Fruit fly (Drosophila melanogaster) whole organism, embryonic: ENCODE data around the gene CecB.

Experiments used
- Atf3 ChIP-seq: fragments of 200-800 bp; sonication (Bioruptor generic); optimal IDR thresholded peaks from 3 replicates; lab custom pipeline; 2016; ENCODE audit warnings: missing biosample characterization, missing genetic modification characterization
- CG12071 ChIP-seq: fragments of 200-800 bp; sonication (Bioruptor generic); optimal IDR thresholded peaks from 3 replicates; lab custom pipeline; 2018; ENCODE audit warnings: missing biosample characterization, mild to moderate bottlenecking, missing genetic modification characterization
- CG15601 ChIP-seq: fragments of 200-800 bp; sonication (Bioruptor generic); optimal IDR thresholded peaks from 3 replicates; lab custom pipeline; 2019; ENCODE audit warnings: missing biosample characterization, mild to moderate bottlenecking, missing genetic modification characterization, moderate library complexity
- CG1603 ChIP-seq: fragments of 200-800 bp; sonication (Bioruptor generic); optimal IDR thresholded peaks from 2 replicates; lab custom pipeline; 2019; ENCODE audit warnings: missing biosample characterization, mild to moderate bottlenecking, missing genetic modification characterization, moderate library complexity
- CG34376 ChIP-seq: fragments of 200-800 bp; sonication (Bioruptor generic); optimal IDR thresholded peaks from 2 replicates; lab custom pipeline; 2018; ENCODE audit warnings: missing biosample characterization, mild to moderate bottlenecking, missing genetic modification characterization
- pnt ChIP-seq: fragments of 200-800 bp; sonication (Bioruptor generic); optimal IDR thresholded peaks from 3 replicates; lab custom pipeline; 2016; ENCODE audit warnings: missing biosample characterization, missing genetic modification characterization
- seq ChIP-seq: fragments of 200-800 bp; sonication (Bioruptor generic); IDR thresholded peaks from 2 replicates; pipeline ENCODE4 v1.3.6; 2022; ENCODE audit warnings: missing biosample characterization, missing genetic modification characterization

dm6 chr3R:30249283-30249682 is 35.7 kb upstream of the CecB start, which contains the start of gene CG34299:
- no peak for TF ChIP-seq CG34376 (GFP tag; lab: Kevin White, UChicago)
- no peak for TF ChIP-seq CG1603 (tag; lab: Kevin White, UChicago)
- no peak for TF ChIP-seq Atf3 (GFP tag; lab: Kevin White, UChicago)
- TF ChIP-seq CG15601 = no peak
- no peak for TF ChIP-seq seq (GFP tag; lab: Robert Waterston, UW)
- TF ChIP-seq CG12071 (GFP tag; lab: Kevin White, UChicago) = no peak
- TF ChIP-seq pnt (GFP tag; lab: Kevin White, UChicago) = no peak
